Worm (Caenorhabditis elegans) whole organism, L4/young adult: ENCODE results near the gene swt-1.

Source experiments
- W03F9.2 ChIP-seq: fragments of 150-350 bp; optimal IDR thresholded peaks from 2 replicates; lab custom pipeline; 2014; ENCODE audit warnings: missing biosample characterization, missing genetic modification characterization
- dao-5 ChIP-seq: sonication (generic microtip); optimal IDR thresholded peaks from 2 replicates; lab custom pipeline; 2016; ENCODE audit warnings: missing genotype, missing genetic modification characterization, moderate library complexity, missing compliant biosample characterization

ce11 chrIV:262460-262859 lies 44.8 kb upstream of the swt-1 start:
- TF ChIP-seq W03F9.2 (tag; lab: Kevin White, UChicago) (no peak), dao-5 (tag; lab: Kevin White, UChicago) (no peak)
